Worm (Caenorhabditis elegans): ENCODE data around the gene srh-300.

The srh-300 gene

ce11 chrV:17790191-17790590, 31.7 kb upstream of the srh-300 start, which contains the start of gene srh-290:
srh-290 (plus strand) TSS chrV:17790491.
- TF ChIP-seq sea-1 (GFP tag; conservative IDR thresholded peaks at IDR 0.05) = no peak

ce11 chrV:17793986-17794385, 27.9 kb upstream of the srh-300 start, which contains the start of gene srh-289:
srh-289 (minus strand) TSS chrV:17794086.
- TF ChIP-seq tra-4 (tag; optimal IDR thresholded peaks at IDR 0.05) (no peak), F13C5.2 (tag; optimal IDR thresholded peaks at IDR 0.05) (no peak), hmg-4 (GFP tag; optimal IDR thresholded peaks at IDR 0.05) (no peak), tbx-37 (GFP tag; conservative IDR thresholded peaks at IDR 0.05) (no peak), scrt-1 (GFP tag; IDR thresholded peaks at IDR 0.05) (no peak), ceh-36 (tag; optimal IDR thresholded peaks at IDR 0.05) (no peak), hnd-1 (tag; optimal IDR thresholded peaks at IDR 0.05) (no peak), ceh-13 (GFP tag; optimal IDR thresholded peaks at IDR 0.05) (no peak), pes-1 (GFP tag; IDR thresholded peaks at IDR 0.05) (no peak), tbx-11 (GFP tag; IDR thresholded peaks at IDR 0.05) (no peak), B0310.2 (tag; optimal IDR thresholded peaks at IDR 0.05) (no peak), sea-1 (GFP tag; conservative IDR thresholded peaks at IDR 0.05) (no peak), ama-1 (optimal IDR thresholded peaks at IDR 0.05) (no peak), hmbx-1 (tag; optimal IDR thresholded peaks at IDR 0.05) (no peak), flt-1 (GFP tag; IDR thresholded peaks at IDR 0.05) (no peak), ets-7 (tag; optimal IDR thresholded peaks at IDR 0.05) (no peak), aly-1 (tag; optimal IDR thresholded peaks at IDR 0.05) (no peak)

- TF ChIP-seq aly-1 (tag; optimal IDR thresholded peaks at IDR 0.05) = no peak
- TF ChIP-seq hnd-1 (tag; optimal IDR thresholded peaks at IDR 0.05) = no peak
- no peak for TF ChIP-seq B0310.2 (tag; optimal IDR thresholded peaks at IDR 0.05)
- TF ChIP-seq hmbx-1 (tag; optimal IDR thresholded peaks at IDR 0.05) = no peak
- TF ChIP-seq tra-4 (tag; optimal IDR thresholded peaks at IDR 0.05) = no peak
- TF ChIP-seq sea-1 (GFP tag; conservative IDR thresholded peaks at IDR 0.05) = no peak
- no peak for TF ChIP-seq ama-1 (optimal IDR thresholded peaks at IDR 0.05)
Observed at ce11 chrV:17795655-17796054, 26.2 kb upstream of the srh-300 start, which contains the start of gene srh-288. srh-288 (minus strand) TSS chrV:17795755.

- no peak for TF ChIP-seq F13C5.2 (tag; optimal IDR thresholded peaks at IDR 0.05)
- no peak for TF ChIP-seq ceh-36 (tag; optimal IDR thresholded peaks at IDR 0.05)
- TF ChIP-seq pes-1 (GFP tag; IDR thresholded peaks at IDR 0.05) = no peak
- TF ChIP-seq aly-1 (tag; optimal IDR thresholded peaks at IDR 0.05) = no peak
- no peak for TF ChIP-seq sea-1 (GFP tag; conservative IDR thresholded peaks at IDR 0.05)
- TF ChIP-seq hnd-1 (tag; optimal IDR thresholded peaks at IDR 0.05) = no peak
- TF ChIP-seq tbx-11 (GFP tag; IDR thresholded peaks at IDR 0.05) = no peak
- TF ChIP-seq ets-7 (tag; optimal IDR thresholded peaks at IDR 0.05) = no peak
- TF ChIP-seq tbx-37 (GFP tag; conservative IDR thresholded peaks at IDR 0.05) = no peak
- no peak for TF ChIP-seq hmg-4 (GFP tag; optimal IDR thresholded peaks at IDR 0.05)
- TF ChIP-seq tra-4 (tag; optimal IDR thresholded peaks at IDR 0.05) = no peak
- no peak for TF ChIP-seq flt-1 (GFP tag; IDR thresholded peaks at IDR 0.05)
- no peak for TF ChIP-seq scrt-1 (GFP tag; IDR thresholded peaks at IDR 0.05)
- TF ChIP-seq ama-1 (optimal IDR thresholded peaks at IDR 0.05) = no peak
- TF ChIP-seq hmbx-1 (tag; optimal IDR thresholded peaks at IDR 0.05) = no peak
- no peak for TF ChIP-seq B0310.2 (tag; optimal IDR thresholded peaks at IDR 0.05)
- no peak for TF ChIP-seq ceh-13 (GFP tag; optimal IDR thresholded peaks at IDR 0.05)
Observed at ce11 chrV:17798789-17799188, 23.1 kb upstream of the srh-300 start, which contains the start of gene srx-18. srx-18 (minus strand) TSS chrV:17798889.

ce11 chrV:17800538-17800937, 21.4 kb upstream of the srh-300 start, which contains the start of gene srh-287:
srh-287 (plus strand) TSS chrV:17800838.
- TF ChIP-seq hnd-1 (tag; optimal IDR thresholded peaks at IDR 0.05) = no peak
- TF ChIP-seq hmg-4 (GFP tag; optimal IDR thresholded peaks at IDR 0.05) = no peak
- TF ChIP-seq scrt-1 (GFP tag; IDR thresholded peaks at IDR 0.05) = no peak
- TF ChIP-seq ceh-36 (tag; optimal IDR thresholded peaks at IDR 0.05) = no peak
- no peak for TF ChIP-seq ceh-13 (GFP tag; optimal IDR thresholded peaks at IDR 0.05)
- TF ChIP-seq aly-1 (tag; optimal IDR thresholded peaks at IDR 0.05) = no peak
- TF ChIP-seq tbx-37 (GFP tag; conservative IDR thresholded peaks at IDR 0.05) = no peak
- no peak for TF ChIP-seq pes-1 (GFP tag; IDR thresholded peaks at IDR 0.05)
- TF ChIP-seq sea-1 (GFP tag; conservative IDR thresholded peaks at IDR 0.05) = no peak
- no peak for TF ChIP-seq hmbx-1 (tag; optimal IDR thresholded peaks at IDR 0.05)
- no peak for TF ChIP-seq tbx-11 (GFP tag; IDR thresholded peaks at IDR 0.05)
- TF ChIP-seq B0310.2 (tag; optimal IDR thresholded peaks at IDR 0.05) = no peak
- TF ChIP-seq ama-1 (optimal IDR thresholded peaks at IDR 0.05) = no peak
- no peak for TF ChIP-seq F13C5.2 (tag; optimal IDR thresholded peaks at IDR 0.05)
- TF ChIP-seq flt-1 (GFP tag; IDR thresholded peaks at IDR 0.05) = no peak

- TF ChIP-seq hnd-1 (tag; optimal IDR thresholded peaks at IDR 0.05) = no peak
- no peak for TF ChIP-seq ceh-36 (tag; optimal IDR thresholded peaks at IDR 0.05)
- no peak for TF ChIP-seq scrt-1 (GFP tag; IDR thresholded peaks at IDR 0.05)
Observed at ce11 chrV:17802519-17802918, 19.4 kb upstream of the srh-300 start, which contains the start of the genes Y94A7B.11 and srh-292. Y94A7B.11 (minus strand) TSS chrV:17802619. srh-292 (plus strand) TSS chrV:17802769.

- no peak for TF ChIP-seq ets-7 (tag; optimal IDR thresholded peaks at IDR 0.05)
- no peak for TF ChIP-seq hmg-4 (GFP tag; optimal IDR thresholded peaks at IDR 0.05)
- TF ChIP-seq hnd-1 (tag; optimal IDR thresholded peaks at IDR 0.05) = no peak
- TF ChIP-seq ama-1 (optimal IDR thresholded peaks at IDR 0.05) = no peak
- TF ChIP-seq tra-4 (tag; optimal IDR thresholded peaks at IDR 0.05) = no peak
- no peak for TF ChIP-seq scrt-1 (GFP tag; IDR thresholded peaks at IDR 0.05)
- TF ChIP-seq F13C5.2 (tag; optimal IDR thresholded peaks at IDR 0.05) = no peak
- TF ChIP-seq tbx-11 (GFP tag; IDR thresholded peaks at IDR 0.05) = no peak
- no peak for TF ChIP-seq aly-1 (tag; optimal IDR thresholded peaks at IDR 0.05)
- TF ChIP-seq sea-1 (GFP tag; conservative IDR thresholded peaks at IDR 0.05) = no peak
- no peak for TF ChIP-seq flt-1 (GFP tag; IDR thresholded peaks at IDR 0.05)
- TF ChIP-seq tbx-37 (GFP tag; conservative IDR thresholded peaks at IDR 0.05) = no peak
- no peak for TF ChIP-seq hmbx-1 (tag; optimal IDR thresholded peaks at IDR 0.05)
- TF ChIP-seq B0310.2 (tag; optimal IDR thresholded peaks at IDR 0.05) = no peak
- TF ChIP-seq pes-1 (GFP tag; IDR thresholded peaks at IDR 0.05) = no peak
- TF ChIP-seq ceh-13 (GFP tag; optimal IDR thresholded peaks at IDR 0.05) = no peak
- TF ChIP-seq ceh-36 (tag; optimal IDR thresholded peaks at IDR 0.05) = no peak
Observed at ce11 chrV:17805323-17805722, 16.6 kb upstream of the srh-300 start, which contains the start of gene srh-291. srh-291 (plus strand) TSS chrV:17805623.

Data from whole organism, early embryonic.